Fruit fly (Drosophila melanogaster) whole organism, embryonic: ENCODE measurements around the gene CG42329.

ENCODE experiments used
- Antp ChIP-seq: fragments of 200-800 bp; sonication (Bioruptor generic); optimal IDR thresholded peaks from 3 replicates; lab custom pipeline; 2016; ENCODE audit warnings: missing biosample characterization, missing genetic modification characterization
- Atf-2 ChIP-seq: fragments of 200-800 bp; sonication (Bioruptor generic); optimal IDR thresholded peaks from 2 replicates; lab custom pipeline; 2016; ENCODE audit warnings: missing biosample characterization, missing genetic modification characterization
- CG10267 ChIP-seq: fragments of 200-800 bp; sonication (Bioruptor generic); optimal IDR thresholded peaks from 2 replicates; lab custom pipeline; 2018; ENCODE audit warnings: missing biosample characterization, mild to moderate bottlenecking, missing genetic modification characterization, moderate library complexity
- CG10366 ChIP-seq: fragments of 200-800 bp; sonication (Bioruptor generic); IDR thresholded peaks from 2 replicates; pipeline ENCODE4 v1.3.6; 2022; ENCODE audit warnings: missing biosample characterization, missing genetic modification characterization
- CG10959 ChIP-seq: fragments of 200-800 bp; sonication (Bioruptor generic); IDR thresholded peaks from 2 replicates; pipeline ENCODE4 v1.3.6; 2022; ENCODE audit warnings: missing biosample characterization, missing genetic modification characterization
- CG12155 ChIP-seq: fragments of 200-800 bp; sonication (Bioruptor generic); optimal IDR thresholded peaks from 3 replicates; lab custom pipeline; 2016; ENCODE audit warnings: missing biosample characterization, missing genetic modification characterization
- CG17568 ChIP-seq: fragments of 200-800 bp; sonication (Bioruptor generic); optimal IDR thresholded peaks from 2 replicates; lab custom pipeline; 2018; ENCODE audit warnings: missing biosample characterization, mild to moderate bottlenecking, missing genetic modification characterization, moderate library complexity
- CG18011 ChIP-seq: fragments of 200-800 bp; sonication (Bioruptor generic); optimal IDR thresholded peaks from 2 replicates; lab custom pipeline; 2017; ENCODE audit warnings: missing biosample characterization, missing genetic modification characterization, mild to moderate bottlenecking, moderate library complexity, missing genotype
- CG31441 ChIP-seq: fragments of 200-800 bp; sonication (Bioruptor generic); IDR thresholded peaks from 2 replicates; pipeline ENCODE4 v1.3.6; 2022; ENCODE audit warnings: missing biosample characterization, missing genetic modification characterization
- CG3281 ChIP-seq: fragments of 200-800 bp; sonication (Bioruptor generic); optimal IDR thresholded peaks from 3 replicates; lab custom pipeline; 2017; ENCODE audit warnings: missing biosample characterization, mild to moderate bottlenecking, missing genetic modification characterization
- CG34376 ChIP-seq: fragments of 200-800 bp; sonication (Bioruptor generic); optimal IDR thresholded peaks from 2 replicates; lab custom pipeline; 2018; ENCODE audit warnings: missing biosample characterization, mild to moderate bottlenecking, missing genetic modification characterization
- CG6254 ChIP-seq: fragments of 200-800 bp; sonication (Bioruptor generic); optimal IDR thresholded peaks from 3 replicates; lab custom pipeline; 2017; ENCODE audit warnings: mild to moderate bottlenecking, missing biosample characterization, missing genetic modification reagents, missing genetic modification characterization
- CG7271 ChIP-seq: fragments of 200-800 bp; sonication (Bioruptor generic); optimal IDR thresholded peaks from 2 replicates; lab custom pipeline; 2018; ENCODE audit warnings: missing biosample characterization, mild to moderate bottlenecking, missing genetic modification characterization, moderate library complexity
- CG7963 ChIP-seq: fragments of 200-800 bp; sonication (Bioruptor generic); IDR thresholded peaks from 3 replicates; pipeline ENCODE4 v1.3.6; 2022; ENCODE audit warnings: missing biosample characterization, missing genetic modification characterization; ENCODE audit not compliant: partially characterized antibody
- CG8359 ChIP-seq: fragments of 200-800 bp; sonication (Bioruptor generic); optimal IDR thresholded peaks from 2 replicates; lab custom pipeline; 2017; ENCODE audit warnings: missing biosample characterization, mild to moderate bottlenecking, missing genetic modification characterization, borderline replicate concordance
- CG8388 ChIP-seq: fragments of 200-800 bp; sonication (Bioruptor generic); optimal IDR thresholded peaks from 2 replicates; lab custom pipeline; 2019; ENCODE audit warnings: missing biosample characterization, mild to moderate bottlenecking, missing genetic modification characterization, moderate library complexity
- CG8478 ChIP-seq: fragments of >200 bp; optimal IDR thresholded peaks from 2 replicates; lab custom pipeline; 2018
- CG8944 ChIP-seq: fragments of 200-800 bp; sonication (Bioruptor generic); optimal IDR thresholded peaks from 3 replicates; lab custom pipeline; 2016; ENCODE audit warnings: missing biosample characterization, missing genetic modification characterization
- CG9797 ChIP-seq: fragments of 200-800 bp; sonication (Bioruptor generic); optimal IDR thresholded peaks from 3 replicates; lab custom pipeline; 2018; ENCODE audit warnings: missing biosample characterization, mild to moderate bottlenecking, missing genetic modification characterization
- Dll ChIP-seq: fragments of 200-800 bp; sonication (Bioruptor generic); IDR thresholded peaks from 4 replicates; pipeline ENCODE4 v1.3.6; 2022; ENCODE audit warnings: missing biosample characterization, missing genetic modification characterization; ENCODE audit not compliant: partially characterized antibody
- Ets65A ChIP-seq: fragments of 200-800 bp; sonication (Bioruptor generic); peaks from one replicate; lab custom pipeline; 2016; ENCODE audit warnings: missing biosample characterization, missing genetic modification characterization
- HLH3B ChIP-seq: fragments of 200-800 bp; sonication (Bioruptor generic); IDR thresholded peaks from 2 replicates; pipeline ENCODE4 v1.3.6; 2022; ENCODE audit warnings: missing biosample characterization, missing genetic modification characterization
- HLH54F ChIP-seq: fragments of 200-800 bp; sonication (Bioruptor generic); optimal IDR thresholded peaks from 3 replicates; lab custom pipeline; 2016; ENCODE audit warnings: missing biosample characterization, missing genetic modification characterization
- HLHmδ ChIP-seq: fragments of 200-800 bp; sonication (Bioruptor generic); optimal IDR thresholded peaks from 2 replicates; lab custom pipeline; 2018; ENCODE audit warnings: missing biosample characterization, mild to moderate bottlenecking, missing genetic modification characterization, moderate library complexity
- Hmr ChIP-seq: fragments of 200-800 bp; sonication (Bioruptor generic); optimal IDR thresholded peaks from 3 replicates; lab custom pipeline; 2017; ENCODE audit warnings: mild to moderate bottlenecking, missing biosample characterization, missing genetic modification reagents, missing genetic modification characterization
- Med ChIP-seq: fragments of 200-800 bp; sonication (Bioruptor generic); peaks from one replicate; lab custom pipeline; 2016; ENCODE audit warnings: missing biosample characterization, missing genetic modification characterization, mild to moderate bottlenecking, inconsistent platforms, moderate library complexity
- Mes4 ChIP-seq: fragments of 200-800 bp; sonication (Bioruptor generic); optimal IDR thresholded peaks from 2 replicates; lab custom pipeline; 2016; ENCODE audit warnings: missing biosample characterization, missing genetic modification characterization
- Mrtf ChIP-seq: fragments of 200-800 bp; sonication (Bioruptor generic); IDR thresholded peaks from 3 replicates; pipeline ENCODE4 v1.3.6; 2022; ENCODE audit warnings: missing biosample characterization, missing genetic modification characterization
- Nf-YA ChIP-seq: fragments of 200-800 bp; sonication (Bioruptor generic); IDR thresholded peaks from 2 replicates; pipeline ENCODE4 v1.3.6; 2022; ENCODE audit warnings: missing biosample characterization, missing genetic modification characterization
- Sin3A ChIP-seq: fragments of >200 bp; optimal IDR thresholded peaks from 2 replicates; lab custom pipeline; 2018
- YL-1 ChIP-seq: fragments of 200-800 bp; sonication (Bioruptor generic); optimal IDR thresholded peaks from 3 replicates; lab custom pipeline; 2017; ENCODE audit warnings: missing biosample characterization, mild to moderate bottlenecking, missing genetic modification characterization
- ash1 ChIP-seq: fragments of 200-800 bp; sonication (Bioruptor generic); optimal IDR thresholded peaks from 2 replicates; lab custom pipeline; 2018; ENCODE audit warnings: missing biosample characterization, mild to moderate bottlenecking, missing genetic modification characterization
- bcd ChIP-seq: fragments of 200-800 bp; sonication (Bioruptor generic); optimal IDR thresholded peaks from 2 replicates; lab custom pipeline; 2017; ENCODE audit warnings: missing biosample characterization, mild to moderate bottlenecking, missing genetic modification characterization
- cato ChIP-seq: fragments of 200-800 bp; sonication (Bioruptor generic); optimal IDR thresholded peaks from 2 replicates; lab custom pipeline; 2016; ENCODE audit warnings: missing biosample characterization, missing genetic modification characterization, borderline replicate concordance
- ci ChIP-seq: fragments of 200-800 bp; sonication (Bioruptor generic); IDR thresholded peaks from 3 replicates; pipeline ENCODE4 v1.3.6; 2022; ENCODE audit warnings: missing biosample characterization, missing genetic modification characterization
- disco-r ChIP-seq: fragments of 200-800 bp; sonication (Bioruptor generic); optimal IDR thresholded peaks from 2 replicates; lab custom pipeline; 2016; ENCODE audit warnings: missing biosample characterization, missing genetic modification characterization
- dmrt11E ChIP-seq: fragments of 200-800 bp; sonication (Bioruptor generic); optimal IDR thresholded peaks from 3 replicates; lab custom pipeline; 2018; ENCODE audit warnings: missing biosample characterization, mild to moderate bottlenecking, missing genetic modification characterization, moderate library complexity
- en ChIP-seq: fragments of 200-800 bp; sonication (Bioruptor generic); optimal IDR thresholded peaks from 2 replicates; lab custom pipeline; 2016; ENCODE audit warnings: missing biosample characterization, missing genetic modification characterization
- grn ChIP-seq: fragments of 200-800 bp; sonication (Bioruptor generic); optimal IDR thresholded peaks from 3 replicates; lab custom pipeline; 2017; ENCODE audit warnings: missing biosample characterization, missing genetic modification characterization
- hth ChIP-seq: fragments of >200 bp; optimal IDR thresholded peaks from 2 replicates; lab custom pipeline; 2017; ENCODE audit warnings: inconsistent platforms
- lbe ChIP-seq: fragments of 200-800 bp; sonication (Bioruptor generic); optimal IDR thresholded peaks from 2 replicates; lab custom pipeline; 2016; ENCODE audit warnings: missing biosample characterization, mild to moderate bottlenecking, missing genetic modification characterization
- lmd ChIP-seq: fragments of 200-800 bp; sonication (Bioruptor generic); IDR thresholded peaks from 2 replicates; pipeline ENCODE4 v1.3.6; 2022; ENCODE audit warnings: missing biosample characterization, missing genetic modification characterization
- nau ChIP-seq: fragments of 200-800 bp; sonication (Bioruptor generic); optimal IDR thresholded peaks from 3 replicates; lab custom pipeline; 2017; ENCODE audit warnings: missing biosample characterization, mild to moderate bottlenecking, missing genetic modification characterization, missing genetic modification reagents
- p53 ChIP-seq: fragments of 200-800 bp; sonication (Bioruptor generic); optimal IDR thresholded peaks from 2 replicates; lab custom pipeline; 2016; ENCODE audit warnings: missing biosample characterization, missing genetic modification characterization
- pho ChIP-seq: fragments of 200-800 bp; sonication (Bioruptor generic); optimal IDR thresholded peaks from 2 replicates; lab custom pipeline; 2016; ENCODE audit warnings: missing biosample characterization, missing genetic modification characterization
- run ChIP-seq: fragments of 200-800 bp; sonication (Bioruptor generic); optimal IDR thresholded peaks from 3 replicates; lab custom pipeline; 2018; ENCODE audit warnings: missing biosample characterization, mild to moderate bottlenecking, missing genetic modification characterization
- sc ChIP-seq, 3 experiments: fragments of >200 bp in 2 of 3; fragments of 200-800 bp in 1 of 3; sonication (Bioruptor generic) in 1 of 3; optimal IDR thresholded peaks; 2 replicates in 2 of 3; 3 replicates in 1 of 3; lab custom pipeline; 2017; ENCODE audit warnings: mild to moderate bottlenecking in 1 of 3, missing biosample characterization in 1 of 3, missing genetic modification characterization in 1 of 3, missing genetic modification reagents in 1 of 3
- vnd ChIP-seq: fragments of 200-800 bp; sonication (Bioruptor generic); IDR thresholded peaks from 3 replicates; pipeline ENCODE4 v1.3.6; 2022; ENCODE audit warnings: missing biosample characterization, missing genetic modification characterization; ENCODE audit not compliant: partially characterized antibody
- vvl ChIP-seq: fragments of 200-800 bp; sonication (Bioruptor generic); IDR thresholded peaks from 2 replicates; pipeline ENCODE4 v1.3.6; 2022; ENCODE audit warnings: missing biosample characterization, missing genetic modification characterization

CG42329 gene

dm6 chr2L:1185642-1186497 is 33.2 kb upstream of the CG42329 start, which contains the start of gene CG5001 (continued):
- TF ChIP-seq CG6254 (GFP tag; lab: Kevin White, UChicago) (peak; percentile 66), CG3281 (peak; percentile 81), pho (GFP tag; lab: Kevin White, UChicago) (peak; percentile 69), ash1 (GFP tag; lab: Kevin White, UChicago) (peak; percentile 39), nau (GFP tag; lab: Kevin White, UChicago) (no peak), Dll (GFP tag; lab: Robert Waterston, UW) (peak; percentile 36; the same call in 1 of the 4 replicates), CG12155 (peak; percentile 83), Ets65A (peak; percentile 8), grn (no peak), Nf-YA (GFP tag; lab: Robert Waterston, UW) (peak; percentile 76), vnd (GFP tag; lab: Robert Waterston, UW) (no peak), CG10959 (GFP tag; lab: Robert Waterston, UW) (0 out of 2 replicates have a peak, but pooled peaks have one; percentile 39), sc (optimal IDR thresholded peaks at IDR 0.05; lab: Kevin White, UChicago) (no peak), sc (GFP tag; optimal IDR thresholded peaks at IDR 0.05; lab: Kevin White, UChicago) (peak; percentile 60), CG9797 (GFP tag; lab: Kevin White, UChicago) (no peak), bcd (GFP tag; lab: Kevin White, UChicago) (peak; percentile 84), CG31441 (no peak; the same call in 1 of the 2 replicates), HLH54F (GFP tag; lab: Kevin White, UChicago) (peak; percentile 62), CG8388 (GFP tag; lab: Kevin White, UChicago) (peak; percentile 87), YL-1 (GFP tag; lab: Kevin White, UChicago) (peak; percentile 51), vvl (GFP tag; lab: Robert Waterston, UW) (peak; percentile 96), CG7271 (tag; lab: Kevin White, UChicago) (peak; percentile 56), Hmr (GFP tag; lab: Kevin White, UChicago) (peak; percentile 78), Mrtf (peak; percentile 84), CG8478 (lab: Kevin White, UChicago) (no peak), CG18011 (GFP tag; lab: Kevin White, UChicago) (peak; percentile 57), HLHmδ (no peak), CG10267 (tag; lab: Kevin White, UChicago) (peak; percentile 81), ci (GFP tag; lab: Robert Waterston, UW) (peak; percentile 89), CG34376 (GFP tag; lab: Kevin White, UChicago) (peak; percentile 83), CG7963 (GFP tag; lab: Robert Waterston, UW) (no peak), Atf-2 (GFP tag; lab: Kevin White, UChicago) (peak; percentile 54), disco-r (no peak), cato (GFP tag; lab: Kevin White, UChicago) (peak; percentile 54), CG8359 (no peak), CG10366 (GFP tag; lab: Robert Waterston, UW) (peak; percentile 84), HLH3B (GFP tag; lab: Robert Waterston, UW) (peak; percentile 89), lbe (no peak), p53 (no peak), Sin3A (lab: Kevin White, UChicago) (no peak), CG17568 (no peak), Mes4 (GFP tag; lab: Kevin White, UChicago) (peak; percentile 58), Antp (peak; percentile 77), hth (no peak), Med (peak; percentile 94), CG8944 (GFP tag; lab: Kevin White, UChicago) (peak; percentile 50), dmrt11E (tag; lab: Kevin White, UChicago) (peak; percentile 58), en (GFP tag; lab: Kevin White, UChicago) (peak; percentile 58), run (peak; percentile 92), lmd (GFP tag; lab: Robert Waterston, UW) (peak; percentile 85)
